Fruit fly (Drosophila melanogaster): ENCODE results near the gene CG14841.

Gene CG14841

DNA sequence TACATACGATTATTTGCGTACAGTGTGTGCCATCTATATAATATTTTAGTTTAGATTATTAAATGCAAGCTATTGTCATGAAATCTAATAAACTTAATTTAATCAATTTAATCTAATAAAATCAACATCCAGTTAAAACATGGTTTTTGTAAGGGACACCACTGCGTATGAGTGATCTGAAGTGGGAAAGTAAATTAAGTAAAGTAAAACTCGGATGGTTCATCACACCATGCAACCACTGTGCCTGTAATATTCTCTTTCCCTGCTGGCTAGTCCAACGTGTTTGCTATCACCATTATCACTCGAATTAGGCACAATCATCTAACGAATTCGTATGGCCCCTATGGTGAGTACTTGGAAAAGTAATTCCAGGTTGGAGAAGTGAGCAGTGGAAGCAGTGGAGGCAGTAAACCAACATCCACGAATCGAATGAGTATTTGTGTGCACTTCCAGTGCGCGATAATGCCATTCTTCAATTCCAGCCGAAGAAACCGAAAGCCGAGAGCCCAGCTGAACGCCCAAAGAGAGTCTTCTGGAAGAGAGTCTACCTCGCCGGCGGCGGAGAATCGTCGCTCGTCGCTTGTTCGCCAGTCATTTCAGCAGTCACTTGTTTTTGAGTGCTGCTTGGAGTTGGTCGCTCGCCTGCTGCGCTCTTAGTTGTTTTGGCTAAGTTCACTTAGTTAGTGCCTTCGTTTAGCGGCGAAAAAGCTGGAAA, 26.6 kb upstream of the CG14841 start, which contains the start of gene red (continued):
- TF ChIP-seq MBD-R2 (GFP tag; IDR thresholded peaks at IDR 0.05) (peak; percentile 50; the same call in 1 of the 2 replicates), pzg (GFP tag; optimal IDR thresholded peaks at IDR 0.05) (peak; percentile 5), MTF-1 (GFP tag; optimal IDR thresholded peaks at IDR 0.05; ENCODE audit: borderline replicate concordance) (peak; percentile 44), CG33213 (GFP tag; optimal IDR thresholded peaks at IDR 0.05) (no peak), CG11093 (GFP tag; IDR thresholded peaks at IDR 0.05) (peak; percentile 45; the same call in 1 of the 3 replicates), CG14050 (GFP tag; IDR thresholded peaks at IDR 0.05) (peak; percentile 39; the same call in 2 of the 3 replicates), CG10209 (GFP tag; optimal IDR thresholded peaks at IDR 0.05) (peak; percentile 74), H2.0 (GFP tag; IDR thresholded peaks at IDR 0.05) (peak; percentile 71), CkIIα-i1 (GFP tag; IDR thresholded peaks at IDR 0.05) (no peak), Side (GFP tag; optimal IDR thresholded peaks at IDR 0.05) (no peak), CG34422 (GFP tag; IDR thresholded peaks at IDR 0.05) (peak; percentile 7; the same call in 1 of the 3 replicates), Spps (tag; optimal IDR thresholded peaks at IDR 0.05) (no peak), jigr1 (GFP tag; IDR thresholded peaks at IDR 0.05) (no peak), az2 (GFP tag; optimal IDR thresholded peaks at IDR 0.05) (peak; percentile 63), wek (GFP tag; optimal IDR thresholded peaks at IDR 0.05) (peak; percentile 26), ind (GFP tag; optimal IDR thresholded peaks at IDR 0.05) (peak; percentile 69), insv (GFP tag; optimal IDR thresholded peaks at IDR 0.05) (no peak), CG3847 (GFP tag; IDR thresholded peaks at IDR 0.05) (peak; percentile 62), CG6813 (GFP tag; optimal IDR thresholded peaks at IDR 0.05) (peak; percentile 80), CG9727 (GFP tag; optimal IDR thresholded peaks at IDR 0.05) (peak; percentile 70), ro (GFP tag; IDR thresholded peaks at IDR 0.05) (no peak), NC2β (GFP tag; optimal IDR thresholded peaks at IDR 0.05) (no peak), sd (tag; optimal IDR thresholded peaks at IDR 0.05) (peak; percentile 61), trh (GFP tag; optimal IDR thresholded peaks at IDR 0.05) (no peak), al (GFP tag; IDR thresholded peaks at IDR 0.05) (peak; percentile 49), knrl (GFP tag; IDR thresholded peaks at IDR 0.05; ENCODE audit: partially characterized antibody) (no peak), CG3407 (GFP tag; optimal IDR thresholded peaks at IDR 0.05) (peak; percentile 15), pan (optimal IDR thresholded peaks at IDR 0.05) (no peak), pan (GFP tag; optimal IDR thresholded peaks at IDR 0.05 in 1 of 2, IDR thresholded peaks at IDR 0.05 in 1 of 2) (peak in 1 of 2 experiments; percentile 79), CG17186 (GFP tag; optimal IDR thresholded peaks at IDR 0.05) (no peak), sob (GFP tag; IDR thresholded peaks at IDR 0.05) (peak; percentile 77), stc (GFP tag; IDR thresholded peaks at IDR 0.05) (peak; percentile 52), Dbx (GFP tag; IDR thresholded peaks at IDR 0.05) (peak; percentile 81), CG16863 (GFP tag; optimal IDR thresholded peaks at IDR 0.05) (peak; percentile 12), CG11398 (GFP tag; optimal IDR thresholded peaks at IDR 0.05) (no peak), cg (GFP tag; optimal IDR thresholded peaks at IDR 0.05) (peak; percentile 31), CG4617 (GFP tag; optimal IDR thresholded peaks at IDR 0.05; ENCODE audit: borderline replicate concordance) (no peak), CG8765 (GFP tag; IDR thresholded peaks at IDR 0.05) (no peak), aop (GFP tag; IDR thresholded peaks at IDR 0.05) (no peak), Nf-YC (tag; optimal IDR thresholded peaks at IDR 0.05) (peak; percentile 29), CG5953 (GFP tag; IDR thresholded peaks at IDR 0.05) (peak; percentile 42; the same call in 1 of the 2 replicates), Mes4 (GFP tag; optimal IDR thresholded peaks at IDR 0.05) (no peak), CG15514 (GFP tag; optimal IDR thresholded peaks at IDR 0.05) (peak; percentile 76), repo (GFP tag; optimal IDR thresholded peaks at IDR 0.05) (no peak), Rx (GFP tag; IDR thresholded peaks at IDR 0.05) (0 out of 2 replicates have a peak, but pooled peaks have one; percentile 30), CG4424 (GFP tag; optimal IDR thresholded peaks at IDR 0.05) (peak; percentile 56), disco-r (GFP tag; optimal IDR thresholded peaks at IDR 0.05) (peak; percentile 14), rib (GFP tag; IDR thresholded peaks at IDR 0.05) (no peak; the same call in 1 of the 2 replicates), mam (GFP tag; optimal IDR thresholded peaks at IDR 0.05) (peak; percentile 63), p53 (GFP tag; optimal IDR thresholded peaks at IDR 0.05) (no peak)

All from whole organism, embryonic.